Worm (Caenorhabditis elegans) whole organism, L3 larva: ENCODE results near the gene C03B1.13.

Source experiments
- R02D3.7 ChIP-seq: fragments of 150-350 bp; optimal IDR thresholded peaks from 2 replicates; lab custom pipeline; 2014; ENCODE audit warnings: missing biosample characterization, missing genetic modification characterization
- ZK546.5 ChIP-seq: sonication (generic microtip); optimal IDR thresholded peaks from 2 replicates; lab custom pipeline; 2017; ENCODE audit warnings: missing biosample characterization, missing genetic modification characterization
- elt-2 ChIP-seq: sonication (generic microtip); optimal IDR thresholded peaks from 2 replicates; lab custom pipeline; 2016; ENCODE audit warnings: missing genetic modification reagents, mild to moderate bottlenecking, missing genetic modification characterization, missing compliant biosample characterization
- nhr-237 ChIP-seq: fragments of 150-350 bp; optimal IDR thresholded peaks from 2 replicates; lab custom pipeline; 2014; ENCODE audit warnings: missing biosample characterization, missing genetic modification characterization
- sea-2 ChIP-seq: fragments of 150-350 bp; sonication (generic microtip); optimal IDR thresholded peaks from 4 replicates; lab custom pipeline; 2014; ENCODE audit warnings: missing biosample characterization, missing genetic modification reagents, missing genetic modification characterization

DNA sequence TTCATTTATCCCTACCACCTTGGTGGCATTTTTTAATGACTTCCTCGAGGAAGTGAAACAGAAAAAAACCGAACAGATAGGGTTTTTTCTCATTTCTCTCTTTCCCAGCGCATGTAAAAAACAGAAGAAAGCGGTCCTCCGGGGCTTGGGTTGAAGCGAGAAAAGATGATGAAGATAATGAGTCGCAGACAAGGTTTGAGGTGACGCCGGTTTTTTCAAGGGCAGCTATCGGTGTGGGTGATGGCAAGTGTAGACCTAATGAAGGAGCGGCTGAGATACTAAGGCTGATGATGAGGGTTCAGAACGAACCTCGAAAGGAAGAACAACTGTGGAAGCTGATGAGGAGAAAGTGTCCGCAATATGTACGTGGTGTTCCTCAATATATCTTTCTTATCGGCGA, 17.0 kb downstream of the C03B1.13 start:
- TF ChIP-seq elt-2 (tag; lab: Kevin White, UChicago): no peak
- no peak for TF ChIP-seq sea-2
- TF ChIP-seq nhr-237: no peak
- TF ChIP-seq R02D3.7 (tag; lab: Kevin White, UChicago): no peak
- TF ChIP-seq ZK546.5 (tag; lab: Kevin White, UChicago): no peak
